Fruit fly (Drosophila melanogaster) whole organism, embryonic: ENCODE measurements around the gene Frmd5.

ENCODE experiments used
- Bteb2 ChIP-seq: fragments of 200-800 bp; sonication (Bioruptor generic); optimal IDR thresholded peaks from 2 replicates; lab custom pipeline; 2016; ENCODE audit warnings: missing biosample characterization, missing genetic modification characterization
- CG10543 ChIP-seq: fragments of 200-800 bp; sonication (Bioruptor generic); optimal IDR thresholded peaks from 3 replicates; lab custom pipeline; 2017; ENCODE audit warnings: missing biosample characterization, mild to moderate bottlenecking, missing genetic modification characterization, moderate library complexity
- CG11247 ChIP-seq: fragments of 200-800 bp; sonication (Bioruptor generic); IDR thresholded peaks from 2 replicates; pipeline ENCODE4 v1.3.6; 2022; ENCODE audit warnings: missing biosample characterization, missing genetic modification characterization
- CG14667 ChIP-seq: fragments of 200-800 bp; sonication (Bioruptor generic); IDR thresholded peaks from 2 replicates; pipeline ENCODE4 v1.3.6; 2022; ENCODE audit warnings: missing biosample characterization, missing genetic modification characterization
- CG1792 ChIP-seq: fragments of 200-800 bp; sonication (Bioruptor generic); optimal IDR thresholded peaks from 2 replicates; lab custom pipeline; 2016; ENCODE audit warnings: missing biosample characterization, missing genetic modification characterization
- CG18011 ChIP-seq: fragments of 200-800 bp; sonication (Bioruptor generic); optimal IDR thresholded peaks from 2 replicates; lab custom pipeline; 2017; ENCODE audit warnings: missing biosample characterization, missing genetic modification characterization, mild to moderate bottlenecking, moderate library complexity, missing genotype
- CG18262 ChIP-seq: fragments of 200-800 bp; optimal IDR thresholded peaks from 3 replicates; lab custom pipeline; 2019; ENCODE audit warnings: missing biosample characterization, mild to moderate bottlenecking, missing genetic modification characterization, moderate library complexity
- CG4730 ChIP-seq: fragments of 200-800 bp; sonication (Bioruptor generic); IDR thresholded peaks from 2 replicates; pipeline ENCODE4 v1.3.6; 2022; ENCODE audit warnings: missing biosample characterization, missing genetic modification characterization
- CG6765 ChIP-seq: fragments of 200-800 bp; sonication (Bioruptor generic); optimal IDR thresholded peaks from 3 replicates; lab custom pipeline; 2017; ENCODE audit warnings: missing biosample characterization, mild to moderate bottlenecking, missing genetic modification characterization
- CG7839 ChIP-seq: fragments of 200-800 bp; sonication (Bioruptor generic); optimal IDR thresholded peaks from 3 replicates; lab custom pipeline; 2018; ENCODE audit warnings: missing biosample characterization, mild to moderate bottlenecking, missing genetic modification characterization, moderate library complexity
- CG9437 ChIP-seq: fragments of 200-800 bp; sonication (Bioruptor generic); optimal IDR thresholded peaks from 2 replicates; lab custom pipeline; 2018; ENCODE audit warnings: missing biosample characterization, mild to moderate bottlenecking, missing genetic modification characterization
- CG9727 ChIP-seq: fragments of 200-800 bp; sonication (Bioruptor generic); optimal IDR thresholded peaks from 3 replicates; lab custom pipeline; 2017; ENCODE audit warnings: missing biosample characterization, mild to moderate bottlenecking, missing genetic modification characterization
- CG9797 ChIP-seq: fragments of 200-800 bp; sonication (Bioruptor generic); optimal IDR thresholded peaks from 3 replicates; lab custom pipeline; 2018; ENCODE audit warnings: missing biosample characterization, mild to moderate bottlenecking, missing genetic modification characterization
- CHES-1-like ChIP-seq: fragments of 200-800 bp; sonication (Bioruptor generic); optimal IDR thresholded peaks from 2 replicates; lab custom pipeline; 2016; ENCODE audit warnings: missing biosample characterization, missing genetic modification characterization
- CTCF ChIP-seq: fragments of 200-800 bp; sonication (Bioruptor generic); optimal IDR thresholded peaks from 2 replicates; lab custom pipeline; 2017; ENCODE audit warnings: missing biosample characterization, mild to moderate bottlenecking, missing genetic modification characterization, moderate library complexity
- Dip2 ChIP-seq: fragments of 200-800 bp; sonication (Bioruptor generic); IDR thresholded peaks from 2 replicates; pipeline ENCODE4 v1.3.6; 2022; ENCODE audit warnings: missing biosample characterization, missing genetic modification characterization
- Doc2 ChIP-seq: fragments of 200-800 bp; sonication (Bioruptor generic); IDR thresholded peaks from 2 replicates; pipeline ENCODE4 v1.3.6; 2022; ENCODE audit warnings: missing biosample characterization, missing genetic modification characterization
- Ets65A ChIP-seq: fragments of 200-800 bp; sonication (Bioruptor generic); peaks from one replicate; lab custom pipeline; 2016; ENCODE audit warnings: missing biosample characterization, missing genetic modification characterization
- Fer1 ChIP-seq: fragments of 200-800 bp; sonication (Bioruptor generic); optimal IDR thresholded peaks from 2 replicates; lab custom pipeline; 2017; ENCODE audit warnings: missing biosample characterization, mild to moderate bottlenecking, missing genetic modification characterization
- HLH54F ChIP-seq: fragments of 200-800 bp; sonication (Bioruptor generic); optimal IDR thresholded peaks from 3 replicates; lab custom pipeline; 2016; ENCODE audit warnings: missing biosample characterization, missing genetic modification characterization
- Hand ChIP-seq: fragments of 200-800 bp; sonication (Bioruptor generic); optimal IDR thresholded peaks from 2 replicates; lab custom pipeline; 2017; ENCODE audit warnings: mild to moderate bottlenecking, missing biosample characterization, missing genetic modification reagents, missing genetic modification characterization
- Hr39 ChIP-seq: fragments of >200 bp; optimal IDR thresholded peaks from 2 replicates; lab custom pipeline; 2017
- Hr78 ChIP-seq, 2 experiments: fragments of 200-800 bp in 1 of 2; fragments of >200 bp in 1 of 2; sonication (Bioruptor generic) in 1 of 2; optimal IDR thresholded peaks; 2 replicates each; lab custom pipeline; 2017 to 2019; ENCODE audit warnings: missing biosample characterization in 2 of 2, missing genetic modification characterization in 2 of 2, mild to moderate bottlenecking in 1 of 2, moderate library complexity in 1 of 2
- Kr ChIP-seq: fragments of 200-800 bp; sonication (Bioruptor generic); optimal IDR thresholded peaks from 2 replicates; lab custom pipeline; 2017; ENCODE audit warnings: missing biosample characterization, mild to moderate bottlenecking, missing genetic modification characterization
- Max ChIP-seq: fragments of 200-800 bp; sonication (Bioruptor generic); optimal IDR thresholded peaks from 2 replicates; lab custom pipeline; 2016; ENCODE audit warnings: missing biosample characterization, mild to moderate bottlenecking, missing genetic modification characterization
- Mrtf ChIP-seq: fragments of 200-800 bp; sonication (Bioruptor generic); IDR thresholded peaks from 3 replicates; pipeline ENCODE4 v1.3.6; 2022; ENCODE audit warnings: missing biosample characterization, missing genetic modification characterization
- PHDP ChIP-seq: fragments of 200-800 bp; sonication (Bioruptor generic); optimal IDR thresholded peaks from 3 replicates; lab custom pipeline; 2018; ENCODE audit warnings: missing biosample characterization, mild to moderate bottlenecking, missing genetic modification characterization, moderate library complexity
- Ravus ChIP-seq: fragments of 200-800 bp; sonication (Bioruptor generic); IDR thresholded peaks from 2 replicates; pipeline ENCODE4 v1.3.6; 2022; ENCODE audit warnings: missing biosample characterization, missing genetic modification characterization
- Trl ChIP-seq, 3 experiments: fragments of >200 bp in 2 of 3; fragments of 200-800 bp in 1 of 3; sonication (Bioruptor generic) in 1 of 3; optimal IDR thresholded peaks; 2 replicates in 1 of 3; 3 replicates in 2 of 3; lab custom pipeline; 2016 to 2017; ENCODE audit warnings: missing biosample characterization in 1 of 3, missing genetic modification characterization in 1 of 3
- ab ChIP-seq: fragments of 200-800 bp; sonication (Bioruptor generic); optimal IDR thresholded peaks from 2 replicates; lab custom pipeline; 2016; ENCODE audit warnings: missing biosample characterization, missing genetic modification characterization
- abd-A ChIP-seq: fragments of 200-800 bp; sonication (Bioruptor generic); optimal IDR thresholded peaks from 3 replicates; lab custom pipeline; 2019; ENCODE audit warnings: missing biosample characterization, mild to moderate bottlenecking, missing genetic modification characterization, moderate library complexity
- aop ChIP-seq: fragments of 200-800 bp; sonication (Bioruptor generic); IDR thresholded peaks from 2 replicates; pipeline ENCODE4 v1.3.6; 2022; ENCODE audit warnings: missing biosample characterization, missing genetic modification characterization
- ash1 ChIP-seq: fragments of 200-800 bp; sonication (Bioruptor generic); optimal IDR thresholded peaks from 2 replicates; lab custom pipeline; 2018; ENCODE audit warnings: missing biosample characterization, mild to moderate bottlenecking, missing genetic modification characterization
- chinmo ChIP-seq: fragments of 200-800 bp; sonication (Bioruptor generic); IDR thresholded peaks from 4 replicates; pipeline ENCODE4 v1.3.6; 2022; ENCODE audit warnings: missing biosample characterization, missing genetic modification characterization; ENCODE audit not compliant: partially characterized antibody
- chn ChIP-seq: fragments of 200-800 bp; sonication (Bioruptor generic); optimal IDR thresholded peaks from 2 replicates; lab custom pipeline; 2016; ENCODE audit warnings: missing biosample characterization, missing genetic modification characterization
- cwo ChIP-seq: fragments of 200-800 bp; sonication (Bioruptor generic); optimal IDR thresholded peaks from 3 replicates; lab custom pipeline; 2017; ENCODE audit warnings: missing biosample characterization, missing genetic modification characterization, mild to moderate bottlenecking, moderate library complexity, missing genetic modification reagents
- dimm ChIP-seq: fragments of 200-800 bp; sonication (Bioruptor generic); IDR thresholded peaks from 2 replicates; pipeline ENCODE4 v1.3.6; 2022; ENCODE audit warnings: missing biosample characterization, missing genetic modification characterization
- dmrt99B ChIP-seq: fragments of 200-800 bp; sonication (Bioruptor generic); optimal IDR thresholded peaks from 2 replicates; lab custom pipeline; 2018; ENCODE audit warnings: missing biosample characterization, mild to moderate bottlenecking, missing genetic modification characterization, moderate library complexity
- eve ChIP-seq, 2 experiments: fragments of >200 bp; optimal IDR thresholded peaks; 2 replicates each; lab custom pipeline; 2017; ENCODE audit warnings: missing biosample characterization in 2 of 2, missing genetic modification characterization in 2 of 2
- gcm ChIP-seq: fragments of 200-800 bp; sonication (Bioruptor generic); optimal IDR thresholded peaks from 2 replicates; lab custom pipeline; 2019; ENCODE audit warnings: missing biosample characterization, mild to moderate bottlenecking, missing genetic modification characterization, moderate library complexity
- gsb ChIP-seq: fragments of 200-800 bp; sonication (Bioruptor generic); IDR thresholded peaks from 2 replicates; pipeline ENCODE4 v1.3.6; 2022; ENCODE audit warnings: missing biosample characterization, missing genetic modification characterization
- kah ChIP-seq: fragments of 200-800 bp; sonication (Bioruptor generic); optimal IDR thresholded peaks from 2 replicates; lab custom pipeline; 2018; ENCODE audit warnings: missing biosample characterization, mild to moderate bottlenecking, missing genetic modification characterization
- mam ChIP-seq: fragments of 200-800 bp; sonication (Bioruptor generic); optimal IDR thresholded peaks from 3 replicates; lab custom pipeline; 2016; ENCODE audit warnings: missing biosample characterization, missing genetic modification characterization
- onecut ChIP-seq: fragments of 200-800 bp; sonication (Bioruptor generic); IDR thresholded peaks from 2 replicates; pipeline ENCODE4 v1.3.6; 2022; ENCODE audit warnings: missing biosample characterization, missing genetic modification characterization
- pita ChIP-seq: fragments of 200-800 bp; sonication (Bioruptor generic); optimal IDR thresholded peaks from 2 replicates; lab custom pipeline; 2017; ENCODE audit warnings: missing biosample characterization, mild to moderate bottlenecking, missing genetic modification characterization
- run ChIP-seq: fragments of 200-800 bp; sonication (Bioruptor generic); optimal IDR thresholded peaks from 3 replicates; lab custom pipeline; 2018; ENCODE audit warnings: missing biosample characterization, mild to moderate bottlenecking, missing genetic modification characterization
- seq ChIP-seq: fragments of 200-800 bp; sonication (Bioruptor generic); IDR thresholded peaks from 2 replicates; pipeline ENCODE4 v1.3.6; 2022; ENCODE audit warnings: missing biosample characterization, missing genetic modification characterization
- tgo ChIP-seq: fragments of 200-800 bp; sonication (Bioruptor generic); IDR thresholded peaks from 3 replicates; pipeline ENCODE4 v1.3.6; 2022; ENCODE audit warnings: missing biosample characterization, missing genetic modification characterization
- tio ChIP-seq: fragments of 200-800 bp; sonication (Bioruptor generic); optimal IDR thresholded peaks from 2 replicates; lab custom pipeline; 2017; ENCODE audit warnings: missing biosample characterization, missing genetic modification characterization, inconsistent platforms
- vnd ChIP-seq: fragments of 200-800 bp; sonication (Bioruptor generic); IDR thresholded peaks from 3 replicates; pipeline ENCODE4 v1.3.6; 2022; ENCODE audit warnings: missing biosample characterization, missing genetic modification characterization; ENCODE audit not compliant: partially characterized antibody
- wor ChIP-seq: fragments of 200-800 bp; sonication (Bioruptor generic); IDR thresholded peaks from 2 replicates; pipeline ENCODE4 v1.3.6; 2022; ENCODE audit warnings: missing biosample characterization, missing genetic modification characterization

Gene Frmd5

DNA sequence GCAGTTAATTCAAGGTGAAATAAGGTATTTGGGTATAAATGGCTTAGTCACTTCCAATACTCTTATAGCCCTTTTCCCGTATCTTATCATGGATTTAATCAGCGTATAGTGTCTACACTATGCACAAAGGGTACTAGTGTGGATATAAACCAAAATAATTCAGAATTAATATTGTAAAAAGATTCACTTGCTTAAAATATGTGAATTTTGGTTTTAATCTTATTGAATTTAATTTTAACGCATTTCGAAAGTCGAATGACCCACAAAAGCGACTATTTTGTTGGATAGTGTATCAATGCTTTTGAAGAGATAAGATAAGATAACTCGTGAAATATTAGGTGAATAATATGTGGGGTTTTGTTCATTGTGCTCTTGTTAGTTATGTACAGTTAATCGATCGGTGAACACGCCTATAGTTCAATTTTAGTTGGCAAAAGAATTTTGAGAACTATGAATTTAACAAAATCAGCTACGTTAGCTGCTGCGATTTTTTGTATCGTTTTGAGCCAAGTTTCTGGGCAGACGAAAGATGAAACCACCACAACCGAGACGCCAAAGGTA, 37.7 kb downstream of the Frmd5 start, which contains the start of gene CG5096 (continued):
- TF ChIP-seq CG18011 (peak; percentile 57), CG11247 (GFP tag; lab: Robert Waterston, UW) (no peak; the same call in 1 of the 2 replicates), Trl (optimal IDR thresholded peaks at IDR 0.05; lab: Kevin White, UChicago) (no peak), Trl (GFP tag; optimal IDR thresholded peaks at IDR 0.05; lab: Kevin White, UChicago) (peak; percentile 74), gcm (GFP tag; lab: Kevin White, UChicago) (peak; percentile 87), PHDP (tag; lab: Kevin White, UChicago) (peak; percentile 95), CG14667 (GFP tag; lab: Robert Waterston, UW) (no peak; the same call in 1 of the 2 replicates), CG9437 (peak; percentile 73), Hr39 (no peak), kah (peak; percentile 67), onecut (GFP tag; lab: Robert Waterston, UW) (peak; percentile 81), seq (GFP tag; lab: Robert Waterston, UW) (peak; percentile 89), Doc2 (GFP tag; lab: Robert Waterston, UW) (no peak), tgo (GFP tag; lab: Robert Waterston, UW) (peak; percentile 90), CG9797 (GFP tag; lab: Kevin White, UChicago) (no peak), dimm (GFP tag; lab: Robert Waterston, UW) (no peak; the same call in 1 of the 2 replicates), pita (no peak), CG10543 (GFP tag; lab: Kevin White, UChicago) (peak; percentile 49), Bteb2 (GFP tag; lab: Kevin White, UChicago) (peak; percentile 80), CG18262 (peak; percentile 87), CG4730 (GFP tag; lab: Robert Waterston, UW) (peak; percentile 80), Dip2 (GFP tag; lab: Robert Waterston, UW) (no peak), abd-A (tag; lab: Kevin White, UChicago) (no peak), dmrt99B (peak; percentile 92), Mrtf (GFP tag; lab: Robert Waterston, UW) (no peak; the same call in 2 of the 3 replicates), CG7839 (tag; lab: Kevin White, UChicago) (peak; percentile 94), Kr (GFP tag; lab: Kevin White, UChicago) (no peak), eve (GFP tag; optimal IDR thresholded peaks at IDR 0.05; lab: Kevin White, UChicago) (peak in 1 of 2 experiments; percentile 78), Hr78 (GFP tag; optimal IDR thresholded peaks at IDR 0.05; lab: Kevin White, UChicago) (no peak), Ets65A (GFP tag; lab: Kevin White, UChicago) (peak; percentile 51), chinmo (GFP tag; lab: Robert Waterston, UW) (no peak), ash1 (GFP tag; lab: Kevin White, UChicago) (peak; percentile 82), Hand (GFP tag; lab: Kevin White, UChicago) (peak; percentile 89), CHES-1-like (peak; percentile 62), aop (no peak), cwo (GFP tag; lab: Kevin White, UChicago) (peak; percentile 92), mam (peak; percentile 86), chn (GFP tag; lab: Kevin White, UChicago) (peak; percentile 55), CG6765 (GFP tag; lab: Kevin White, UChicago) (peak; percentile 83), tio (GFP tag; lab: Kevin White, UChicago) (peak; percentile 68), run (tag; lab: Kevin White, UChicago) (peak; percentile 83), HLH54F (GFP tag; lab: Kevin White, UChicago) (peak; percentile 76), CG1792 (GFP tag; lab: Kevin White, UChicago) (peak; percentile 78), gsb (GFP tag; lab: Robert Waterston, UW) (peak; percentile 84), Max (GFP tag; lab: Kevin White, UChicago) (peak; percentile 70), CTCF (GFP tag; lab: Kevin White, UChicago) (peak; percentile 7), Fer1 (GFP tag; lab: Kevin White, UChicago) (peak; percentile 95), Ravus (GFP tag; lab: Robert Waterston, UW) (peak; percentile 60), ab (GFP tag; lab: Kevin White, UChicago) (no peak), wor (GFP tag; lab: Robert Waterston, UW) (peak; percentile 76), CG9727 (GFP tag; lab: Kevin White, UChicago) (peak; percentile 79), vnd (GFP tag; lab: Robert Waterston, UW) (no peak)
